Fruit fly (Drosophila melanogaster): ENCODE results near the gene CG14990.

Gene CG14990

dm6 chr3L:4070221-4070995, 22.6 kb upstream of the CG14990 start (continued):
- TF ChIP-seq CG12942 (GFP tag; optimal IDR thresholded peaks at IDR 0.05) (peak; percentile 79), sob (GFP tag; IDR thresholded peaks at IDR 0.05) (peak; percentile 93), fu2 (GFP tag; optimal IDR thresholded peaks at IDR 0.05) (peak; percentile 89), Doc2 (GFP tag; IDR thresholded peaks at IDR 0.05) (peak; percentile 60; the same call in 1 of the 2 replicates), CG7556 (GFP tag; optimal IDR thresholded peaks at IDR 0.05) (peak; percentile 87), CG18599 (GFP tag; optimal IDR thresholded peaks at IDR 0.05) (peak; percentile 90), CG7786 (GFP tag; optimal IDR thresholded peaks at IDR 0.05) (peak; percentile 93), gcm2 (GFP tag; optimal IDR thresholded peaks at IDR 0.05) (peak; percentile 74), Dbx (GFP tag; IDR thresholded peaks at IDR 0.05) (peak; percentile 94), CG7745 (tag; optimal IDR thresholded peaks at IDR 0.05) (no peak), CG18619 (GFP tag; optimal IDR thresholded peaks at IDR 0.05) (peak; percentile 80), CG3838 (GFP tag; optimal IDR thresholded peaks at IDR 0.05) (peak; percentile 36), Stat92E (GFP tag; optimal IDR thresholded peaks at IDR 0.05) (no peak), CG8765 (GFP tag; IDR thresholded peaks at IDR 0.05) (peak; percentile 65), gem (tag; optimal IDR thresholded peaks at IDR 0.05) (peak; percentile 90), CG6683 (GFP tag; optimal IDR thresholded peaks at IDR 0.05) (peak; percentile 6), ttk (GFP tag; IDR thresholded peaks at IDR 0.05) (peak; percentile 91), Nf-YB (GFP tag; optimal IDR thresholded peaks at IDR 0.05) (peak; percentile 59), vvl (GFP tag; IDR thresholded peaks at IDR 0.05) (peak; percentile 96), Hsf (GFP tag; optimal IDR thresholded peaks at IDR 0.05) (peak; percentile 92), ase (GFP tag; IDR thresholded peaks at IDR 0.05) (peak; percentile 89), org-1 (GFP tag; optimal IDR thresholded peaks at IDR 0.05) (peak; percentile 63), CG11398 (GFP tag; optimal IDR thresholded peaks at IDR 0.05) (peak; percentile 81), luna (GFP tag; optimal IDR thresholded peaks at IDR 0.05) (no peak), Sin3A (optimal IDR thresholded peaks at IDR 0.05) (no peak), tll (GFP tag; optimal IDR thresholded peaks at IDR 0.05) (no peak), ham (GFP tag; IDR thresholded peaks at IDR 0.05) (peak; percentile 74; the same call in 1 of the 2 replicates), CG10543 (GFP tag; optimal IDR thresholded peaks at IDR 0.05) (peak; percentile 49), CG4820 (GFP tag; optimal IDR thresholded peaks at IDR 0.05) (peak; percentile 78), zf30C (GFP tag; optimal IDR thresholded peaks at IDR 0.05) (no peak), slp2 (GFP tag; optimal IDR thresholded peaks at IDR 0.05) (peak; percentile 87), Mrtf (GFP tag; IDR thresholded peaks at IDR 0.05) (peak; percentile 90), corto (GFP tag; optimal IDR thresholded peaks at IDR 0.05) (peak; percentile 93), caup (GFP tag; optimal IDR thresholded peaks at IDR 0.05; ENCODE audit: severe bottlenecking) (peak; percentile 89), GATAe (GFP tag; conservative IDR thresholded peaks at IDR 0.05) (peak; percentile 70; the same call in 1 of the 2 replicates), pb (GFP tag; optimal IDR thresholded peaks at IDR 0.05) (peak; percentile 88), D (optimal IDR thresholded peaks at IDR 0.05) (no peak), D (GFP tag; optimal IDR thresholded peaks at IDR 0.05) (peak; percentile 59), zen (tag; optimal IDR thresholded peaks at IDR 0.05) (peak; percentile 45), CG17361 (GFP tag; IDR thresholded peaks at IDR 0.05) (peak; percentile 75), Dip3 (GFP tag; optimal IDR thresholded peaks at IDR 0.05) (peak; percentile 95), hbn (GFP tag; IDR thresholded peaks at IDR 0.05; ENCODE audit: partially characterized antibody) (no peak), CG10979 (tag; optimal IDR thresholded peaks at IDR 0.05) (peak; percentile 70), tx (GFP tag; optimal IDR thresholded peaks at IDR 0.05) (peak; percentile 85), CG15479 (GFP tag; optimal IDR thresholded peaks at IDR 0.05) (no peak), aop (GFP tag; IDR thresholded peaks at IDR 0.05) (peak; percentile 70; the same call in 1 of the 2 replicates), CG5180 (GFP tag; optimal IDR thresholded peaks at IDR 0.05) (peak; percentile 29), scrt (GFP tag; optimal IDR thresholded peaks at IDR 0.05) (peak; percentile 77), stwl (tag; optimal IDR thresholded peaks at IDR 0.05) (no peak)

All from whole organism, embryonic.